Worm (Caenorhabditis elegans) whole organism, young adult: ENCODE results near the gene algn-1.

Experiments
- F52B5.7 ChIP-seq: sonication (generic microtip); optimal IDR thresholded peaks from 2 replicates; lab custom pipeline; 2016; ENCODE audit warnings: mild to moderate bottlenecking, missing genetic modification characterization, missing compliant biosample characterization
- ama-1 ChIP-seq, 3 experiments: fragments of 150-350 bp in 1 of 3; sonication (generic microtip) in 2 of 3; optimal IDR thresholded peaks; 2 replicates each; lab custom pipeline; 2014 to 2018; ENCODE audit warnings: missing biosample characterization in 2 of 3, missing genetic modification characterization in 2 of 3, missing genetic modification reagents in 2 of 3
- attf-5 ChIP-seq: fragments of 200-800 bp; sonication (Bioruptor generic); optimal IDR thresholded peaks from 2 replicates; lab custom pipeline; 2018; ENCODE audit warnings: mild to moderate bottlenecking, missing genetic modification characterization, missing compliant biosample characterization
- hlh-26 ChIP-seq: fragments of 200-800 bp; sonication (Bioruptor generic); conservative IDR thresholded peaks from 2 replicates; pipeline ENCODE4 v1.3.6; 2022; ENCODE audit warnings: missing genetic modification reagents, missing genetic modification characterization, missing compliant biosample characterization

ce11 chrIII:6420201-6420600 lies 39.7 kb upstream of the algn-1 start:
- TF ChIP-seq F52B5.7 (tag; lab: Kevin White, UChicago) = no peak
- TF ChIP-seq hlh-26 (GFP tag; lab: Robert Waterston, UW) = no peak
- no peak for TF ChIP-seq attf-5 (GFP tag; lab: Kevin White, UChicago)
- peak; percentile 2 for TF ChIP-seq ama-1 (optimal IDR thresholded peaks at IDR 0.05; lab: Kevin White, UChicago)
- no peak for TF ChIP-seq ama-1 (GFP tag; optimal IDR thresholded peaks at IDR 0.05; lab: Kevin White, UChicago)
